Worm (Caenorhabditis elegans): ENCODE measurements around the gene best-9.
"Not testable (repeated sequence)": the region's sequence is repeated elsewhere in the genome, so short reads cannot be mapped to it uniquely, and the experiment has no call there.

The best-9 gene

ce11 chrIV:6585397-6585921 lies 24.9 kb downstream of the best-9 start, which contains the start of the genes F38A5.2 and dnj-11:
Gene F38A5.2, minus strand, starts transcription at chrIV:6585400.
Gene dnj-11, plus strand, starts transcription at chrIV:6585871.
- TF ChIP-seq hmg-4 (GFP tag; optimal IDR thresholded peaks at IDR 0.05) (no peak), F13C5.2 (tag; optimal IDR thresholded peaks at IDR 0.05) (peak; percentile 59)

ce11 chrIV:6588080-6588613 lies 27.6 kb downstream of the best-9 start:
- TF ChIP-seq tbx-11 (GFP tag; IDR thresholded peaks at IDR 0.05) (no peak), ceh-36 (tag; optimal IDR thresholded peaks at IDR 0.05) (no peak), F13C5.2 (tag; optimal IDR thresholded peaks at IDR 0.05) (no peak), ets-7 (tag; optimal IDR thresholded peaks at IDR 0.05) (no peak), B0310.2 (tag; optimal IDR thresholded peaks at IDR 0.05) (no peak), hnd-1 (tag; optimal IDR thresholded peaks at IDR 0.05) (no peak), hmg-4 (GFP tag; optimal IDR thresholded peaks at IDR 0.05) (no peak), tbx-37 (GFP tag; conservative IDR thresholded peaks at IDR 0.05) (no peak), scrt-1 (GFP tag; IDR thresholded peaks at IDR 0.05) (no peak), sea-1 (GFP tag; conservative IDR thresholded peaks at IDR 0.05) (no peak), pes-1 (GFP tag; IDR thresholded peaks at IDR 0.05) (no peak), tra-4 (tag; optimal IDR thresholded peaks at IDR 0.05) (no peak), hmbx-1 (tag; optimal IDR thresholded peaks at IDR 0.05) (no peak), aly-1 (tag; optimal IDR thresholded peaks at IDR 0.05) (no peak), ama-1 (optimal IDR thresholded peaks at IDR 0.05) (no peak), ceh-13 (GFP tag; optimal IDR thresholded peaks at IDR 0.05) (no peak), flt-1 (GFP tag; IDR thresholded peaks at IDR 0.05) (no peak)

DNA sequence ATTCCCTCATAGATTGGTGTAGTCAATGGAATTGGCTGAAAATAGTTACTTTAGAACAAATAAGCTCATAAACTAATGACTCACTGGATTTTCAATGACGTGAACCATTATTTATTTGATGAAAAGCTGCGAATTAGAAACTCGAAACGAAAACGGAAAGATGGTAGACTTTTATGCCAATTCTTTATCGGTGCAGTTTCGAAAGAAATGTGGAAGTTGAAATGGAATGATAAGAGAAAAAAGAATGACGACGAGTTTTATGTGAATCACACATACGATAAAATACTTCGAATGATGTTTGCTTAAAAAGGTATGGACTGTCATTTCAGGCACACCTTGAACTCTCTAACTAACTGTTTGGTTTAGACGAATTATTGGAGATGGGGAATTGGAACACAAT lies 29.5 kb downstream of the best-9 start, which contains the start of the genes lec-11 and irld-7:
Gene lec-11 (minus strand): TSS at position 126 of the 400 bp plus-strand sequence.
Gene irld-7 (plus strand): TSS at position 332 of the 400 bp plus-strand sequence.
- TF ChIP-seq ama-1 (optimal IDR thresholded peaks at IDR 0.05) (no peak), ets-7 (tag; optimal IDR thresholded peaks at IDR 0.05) (no peak), aly-1 (tag; optimal IDR thresholded peaks at IDR 0.05) (no peak), hmbx-1 (tag; optimal IDR thresholded peaks at IDR 0.05) (no peak), sea-1 (GFP tag; conservative IDR thresholded peaks at IDR 0.05) (no peak), flt-1 (GFP tag; IDR thresholded peaks at IDR 0.05) (no peak)

ce11 chrIV:6591010-6591746 lies 30.6 kb downstream of the best-9 start, which contains the start of the genes nspb-1 and nspb-2:
Gene nspb-1, minus strand, starts transcription at chrIV:6591110.
Gene nspb-2, plus strand, starts transcription at chrIV:6591696.
- TF ChIP-seq ets-7 (tag; optimal IDR thresholded peaks at IDR 0.05); hmg-4 (GFP tag; optimal IDR thresholded peaks at IDR 0.05); ceh-13 (GFP tag; optimal IDR thresholded peaks at IDR 0.05): not testable (repeated sequence)

DNA sequence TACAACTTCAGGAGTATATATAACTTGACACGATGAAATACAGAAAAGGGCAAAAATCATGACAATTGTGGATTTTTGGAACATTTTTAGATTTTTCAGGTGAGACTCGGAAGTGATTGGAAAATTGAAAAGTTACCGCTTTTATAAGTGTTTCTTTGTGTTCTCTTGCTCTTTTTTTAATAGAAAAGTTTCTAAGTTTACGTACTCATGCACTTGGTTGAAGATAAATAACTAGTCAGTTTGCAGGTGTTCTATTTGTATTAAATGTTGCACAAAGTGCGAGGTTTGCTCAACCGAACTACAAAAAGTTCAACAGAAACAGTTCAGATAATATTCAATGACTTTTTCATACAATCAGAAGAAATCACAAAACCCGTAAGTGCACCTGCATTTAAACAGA lies 34.3 kb downstream of the best-9 start, which contains the start of gene nspb-3:
Gene nspb-3 (minus strand): TSS at position 101 of the 400 bp plus-strand sequence.
- not testable (repeated sequence) for TF ChIP-seq aly-1 (tag; optimal IDR thresholded peaks at IDR 0.05); ceh-13 (GFP tag; optimal IDR thresholded peaks at IDR 0.05); ceh-36 (tag; optimal IDR thresholded peaks at IDR 0.05)

DNA sequence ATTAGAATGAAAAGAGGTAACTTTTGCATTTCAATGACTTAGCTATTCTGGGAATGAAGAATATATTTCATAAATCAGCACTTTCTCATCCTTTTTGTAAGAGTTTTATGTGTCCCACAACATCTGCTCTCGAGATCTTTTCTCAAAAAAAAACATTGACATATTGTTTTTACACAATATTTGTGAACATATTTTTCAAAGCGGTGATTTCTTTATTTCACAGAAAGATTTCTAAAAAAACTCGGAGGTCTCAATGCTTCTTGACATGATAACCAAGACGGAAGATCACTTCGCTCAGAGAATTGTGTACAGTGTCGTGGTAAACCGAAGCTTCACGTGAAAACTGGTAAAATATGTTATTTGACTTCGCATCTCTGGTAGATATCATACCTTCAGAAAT lies 35.4 kb downstream of the best-9 start, which contains the start of gene F38A5.22:
Gene F38A5.22 (minus strand): TSS at position 29 of the 400 bp plus-strand sequence.
- TF ChIP-seq B0310.2 (tag; optimal IDR thresholded peaks at IDR 0.05) (no peak), hmg-4 (GFP tag; optimal IDR thresholded peaks at IDR 0.05) (no peak), tra-4 (tag; optimal IDR thresholded peaks at IDR 0.05) (no peak), ets-7 (tag; optimal IDR thresholded peaks at IDR 0.05) (no peak), ceh-13 (GFP tag; optimal IDR thresholded peaks at IDR 0.05) (no peak), ceh-36 (tag; optimal IDR thresholded peaks at IDR 0.05) (no peak), F13C5.2 (tag; optimal IDR thresholded peaks at IDR 0.05) (no peak), scrt-1 (GFP tag; IDR thresholded peaks at IDR 0.05) (no peak), flt-1 (GFP tag; IDR thresholded peaks at IDR 0.05) (no peak), ama-1 (optimal IDR thresholded peaks at IDR 0.05) (no peak), tbx-11 (GFP tag; IDR thresholded peaks at IDR 0.05) (no peak), hmbx-1 (tag; optimal IDR thresholded peaks at IDR 0.05) (no peak), hnd-1 (tag; optimal IDR thresholded peaks at IDR 0.05) (no peak), tbx-37 (GFP tag; conservative IDR thresholded peaks at IDR 0.05) (no peak), aly-1 (tag; optimal IDR thresholded peaks at IDR 0.05) (no peak), pes-1 (GFP tag; IDR thresholded peaks at IDR 0.05) (no peak)

DNA sequence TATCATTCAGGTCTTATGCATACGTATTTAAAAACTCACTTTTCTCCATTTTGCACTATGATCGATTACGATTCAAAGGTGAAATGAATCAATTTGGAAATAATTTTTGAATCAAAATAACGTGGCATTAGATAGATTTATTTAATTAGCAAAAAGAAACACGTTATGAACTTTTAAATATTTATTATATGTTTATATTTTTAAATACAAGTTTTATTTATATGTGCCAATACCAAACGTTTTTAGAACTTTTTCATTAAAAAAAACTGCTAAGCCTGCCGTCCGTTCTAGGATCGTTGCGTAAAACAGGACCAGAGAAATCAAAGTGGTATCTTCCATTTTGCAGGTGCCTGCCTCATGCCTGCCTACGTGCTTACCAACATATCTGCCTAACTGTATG lies 36.8 kb downstream of the best-9 start, which contains the start of gene F38A5.6:
Gene F38A5.6 (minus strand): TSS at position 101 of the 400 bp plus-strand sequence.
- no peak for TF ChIP-seq tbx-11 (GFP tag; IDR thresholded peaks at IDR 0.05)

DNA sequence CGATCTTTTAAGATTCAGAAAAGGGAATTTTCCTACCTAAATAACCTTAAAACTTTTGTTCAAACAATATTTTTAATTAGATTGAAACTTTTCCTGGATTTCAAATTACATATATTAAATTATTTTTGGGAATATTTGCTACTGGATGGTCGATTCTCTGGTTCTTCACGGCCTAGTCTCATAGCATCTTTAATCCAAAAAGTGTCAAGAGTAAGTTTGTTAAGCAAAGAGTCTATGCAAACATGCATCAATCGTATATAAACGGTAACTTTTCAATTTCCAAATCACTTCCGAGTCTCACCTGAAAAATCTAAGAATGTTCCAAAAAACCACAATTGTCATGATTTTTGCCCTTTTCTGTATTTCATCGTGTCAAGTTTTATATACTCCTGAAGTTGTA lies 37.4 kb downstream of the best-9 start, which contains the start of gene nspb-4:
Gene nspb-4 (plus strand): TSS at position 301 of the 400 bp plus-strand sequence.
- TF ChIP-seq pes-1 (GFP tag; IDR thresholded peaks at IDR 0.05); ceh-13 (GFP tag; optimal IDR thresholded peaks at IDR 0.05); ama-1 (optimal IDR thresholded peaks at IDR 0.05): not testable (repeated sequence)

Data from whole organism, early embryonic.